Worm (Caenorhabditis elegans) whole organism, L3 larva: ENCODE measurements around the gene Y40B10A.5.
"Not testable (repeated sequence)": the region's sequence is repeated elsewhere in the genome, so short reads cannot be mapped to it uniquely, and the experiment has no call there.

Source experiments
- R02D3.7 ChIP-seq: fragments of 150-350 bp; optimal IDR thresholded peaks from 2 replicates; lab custom pipeline; 2014; ENCODE audit warnings: missing biosample characterization, missing genetic modification characterization
- aly-2 ChIP-seq: fragments of 150-350 bp; optimal IDR thresholded peaks from 2 replicates; lab custom pipeline; 2014; ENCODE audit warnings: missing biosample characterization, missing genetic modification characterization
- elt-2 ChIP-seq: sonication (generic microtip); optimal IDR thresholded peaks from 2 replicates; lab custom pipeline; 2016; ENCODE audit warnings: missing genetic modification reagents, mild to moderate bottlenecking, missing genetic modification characterization, missing compliant biosample characterization
- fos-1 ChIP-seq: fragments of 150-350 bp; optimal IDR thresholded peaks from 2 replicates; lab custom pipeline; 2014; ENCODE audit warnings: missing biosample characterization, missing genetic modification characterization
- jun-1 ChIP-seq: fragments of 150-350 bp; optimal IDR thresholded peaks from 2 replicates; lab custom pipeline; 2014; ENCODE audit warnings: missing biosample characterization, missing genetic modification reagents, missing genetic modification characterization
- nhr-12 ChIP-seq: fragments of 150-350 bp; optimal IDR thresholded peaks from 2 replicates; lab custom pipeline; 2014; ENCODE audit warnings: missing biosample characterization, missing genetic modification characterization
- nhr-76 ChIP-seq: fragments of 150-350 bp; sonication (generic microtip); optimal IDR thresholded peaks from 5 replicates; lab custom pipeline; 2014; ENCODE audit warnings: missing biosample characterization, missing genetic modification characterization
- pqm-1 ChIP-seq: fragments of 150-350 bp; optimal IDR thresholded peaks from 2 replicates; lab custom pipeline; 2017; ENCODE audit warnings: missing biosample characterization, missing genetic modification characterization, inconsistent platforms
- snpc-4 ChIP-seq: fragments of 150-350 bp; optimal IDR thresholded peaks from 2 replicates; lab custom pipeline; 2014; ENCODE audit warnings: missing biosample characterization, missing genetic modification characterization

DNA sequence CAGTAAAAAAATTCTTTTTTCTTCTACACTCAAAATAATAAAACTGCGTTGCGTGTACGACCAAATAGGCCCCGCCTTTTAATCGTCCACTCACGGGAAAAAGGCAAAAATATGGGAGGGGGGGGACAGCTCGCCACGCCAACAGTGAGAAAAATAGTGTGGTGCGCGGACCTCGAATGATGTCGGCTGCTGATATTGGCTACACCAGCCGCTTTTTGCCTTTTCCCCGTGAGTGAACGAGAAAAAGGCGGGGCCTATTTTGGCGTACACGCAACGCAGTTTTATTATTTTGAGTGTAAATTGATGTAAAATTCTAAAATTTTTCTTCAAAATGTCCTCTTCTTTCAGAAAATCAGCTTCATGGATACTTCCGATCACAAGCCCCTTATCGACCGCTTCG lies 44.5 kb upstream of the Y40B10A.5 start, which contains the start of gene ztf-28:
- not testable (repeated sequence) for TF ChIP-seq nhr-12 (tag; lab: Kevin White, UChicago); pqm-1 (tag; lab: Kevin White, UChicago); fos-1; jun-1 (tag; lab: Kevin White, UChicago); snpc-4 (tag; lab: Kevin White, UChicago); nhr-76 (tag; lab: Kevin White, UChicago); elt-2 (tag; lab: Kevin White, UChicago); R02D3.7 (tag; lab: Kevin White, UChicago); aly-2 (tag; lab: Kevin White, UChicago)
